Fruit fly (Drosophila melanogaster) whole organism, wandering third instar larva: Measurements from ENCODE around the gene Vinc.
A peak's percentile ranks its signal among the peaks of the same experiment; 100 is the strongest.

Experiments
- CG32264 ChIP-seq: fragments of 200-800 bp; sonication (Bioruptor generic); optimal IDR thresholded peaks from 2 replicates; lab custom pipeline; 2016; ENCODE audit warnings: missing biosample characterization, missing genetic modification characterization
- CG9705 ChIP-seq: fragments of 200-800 bp; sonication (Bioruptor generic); optimal IDR thresholded peaks from 2 replicates; lab custom pipeline; 2018; ENCODE audit warnings: missing biosample characterization, mild to moderate bottlenecking, missing genetic modification characterization
- CrebA ChIP-seq: fragments of 200-800 bp; sonication (Bioruptor generic); optimal IDR thresholded peaks from 2 replicates; lab custom pipeline; 2016; ENCODE audit warnings: missing biosample characterization, mild to moderate bottlenecking, missing genetic modification characterization, borderline replicate concordance
- Dfd ChIP-seq: fragments of >200 bp; optimal IDR thresholded peaks from 2 replicates; lab custom pipeline; 2017; ENCODE audit warnings: missing biosample characterization, missing genetic modification characterization
- Dif ChIP-seq: fragments of 200-275, 200-300 bp; sonication (Bioruptor generic); optimal IDR thresholded peaks from 2 replicates; lab custom pipeline; 2018; ENCODE audit warnings: missing biosample characterization, missing genetic modification characterization; ENCODE audit not compliant: partially characterized antibody
- GATAd ChIP-seq: sonication (Bioruptor generic); optimal IDR thresholded peaks from 2 replicates; lab custom pipeline; 2016; ENCODE audit warnings: missing biosample characterization, missing genetic modification characterization
- HLH106 ChIP-seq: fragments of 200-800 bp; optimal IDR thresholded peaks from 3 replicates; lab custom pipeline; 2019; ENCODE audit warnings: missing biosample characterization, mild to moderate bottlenecking, missing genetic modification characterization, moderate library complexity
- Hnf4 ChIP-seq: fragments of 200-800 bp; sonication (Bioruptor generic); optimal IDR thresholded peaks from 2 replicates; lab custom pipeline; 2016; ENCODE audit warnings: missing biosample characterization, mild to moderate bottlenecking, missing genetic modification characterization
- Hr78 ChIP-seq: fragments of >200 bp; optimal IDR thresholded peaks from 2 replicates; lab custom pipeline; 2017; ENCODE audit warnings: missing biosample characterization, missing genetic modification characterization
- Jra ChIP-seq: sonication (Bioruptor generic); optimal IDR thresholded peaks from 2 replicates; lab custom pipeline; 2016; ENCODE audit warnings: missing biosample characterization, missing genetic modification characterization
- Mio ChIP-seq: sonication (Bioruptor generic); optimal IDR thresholded peaks from 2 replicates; lab custom pipeline; 2016; ENCODE audit warnings: missing biosample characterization, missing genetic modification characterization
- Myc ChIP-seq: fragments of >200 bp; optimal IDR thresholded peaks from 2 replicates; lab custom pipeline; 2017
- N ChIP-seq: fragments of >200 bp; optimal IDR thresholded peaks from 2 replicates; lab custom pipeline; 2018; ENCODE audit warnings: missing biosample characterization, missing external identifiers, missing genetic modification characterization
- OdsH ChIP-seq: fragments of 200-800 bp; sonication (Bioruptor generic); optimal IDR thresholded peaks from 2 replicates; lab custom pipeline; 2016; ENCODE audit warnings: missing biosample characterization, mild to moderate bottlenecking, missing genetic modification characterization
- Rel ChIP-seq, 2 experiments: fragments of 200-800 bp; sonication (Bioruptor generic) in 1 of 2; optimal IDR thresholded peaks; 2 replicates in 1 of 2; 3 replicates in 1 of 2; lab custom pipeline; 2016 to 2019; ENCODE audit warnings: mild to moderate bottlenecking in 2 of 2, missing biosample characterization in 2 of 2, missing genetic modification characterization in 2 of 2, moderate library complexity in 1 of 2
- Sp1 ChIP-seq: fragments of 200-800 bp; sonication (Bioruptor generic); optimal IDR thresholded peaks from 3 replicates; lab custom pipeline; 2019; ENCODE audit warnings: missing biosample characterization, mild to moderate bottlenecking, missing genetic modification characterization, moderate library complexity
- Vsx2 ChIP-seq: fragments of 200-300, 225-300 bp; sonication (Bioruptor generic); optimal IDR thresholded peaks from 2 replicates; lab custom pipeline; 2018; ENCODE audit warnings: missing biosample characterization, missing genetic modification characterization; ENCODE audit not compliant: partially characterized antibody
- br ChIP-seq: fragments of 200-800 bp; sonication (Bioruptor generic); optimal IDR thresholded peaks from 2 replicates; lab custom pipeline; 2016; ENCODE audit warnings: missing biosample characterization, missing genetic modification characterization
- brk ChIP-seq: fragments of 200-800 bp; sonication (Bioruptor generic); optimal IDR thresholded peaks from 2 replicates; lab custom pipeline; 2016; ENCODE audit warnings: missing biosample characterization, mild to moderate bottlenecking, missing genetic modification characterization
- dmrt93B ChIP-seq: fragments of 200-800 bp; sonication (Bioruptor generic); optimal IDR thresholded peaks from 2 replicates; lab custom pipeline; 2018; ENCODE audit warnings: missing biosample characterization, mild to moderate bottlenecking, missing genetic modification characterization
- dsf ChIP-seq: sonication (Bioruptor generic); optimal IDR thresholded peaks from 2 replicates; lab custom pipeline; 2016; ENCODE audit warnings: missing biosample characterization, missing genetic modification characterization, borderline replicate concordance
- ey ChIP-seq: fragments of 200-800 bp; sonication (Bioruptor generic); optimal IDR thresholded peaks from 2 replicates; lab custom pipeline; 2016; ENCODE audit warnings: missing biosample characterization, missing genetic modification characterization
- foxo ChIP-seq, 2 experiments: fragments of 200-800 bp; sonication (Bioruptor generic); optimal IDR thresholded peaks; 2 replicates in 1 of 2; 3 replicates in 1 of 2; lab custom pipeline; 2016 to 2017; ENCODE audit warnings: missing biosample characterization in 2 of 2, missing genetic modification characterization in 2 of 2
- fru ChIP-seq: fragments of 200-800 bp; sonication (Bioruptor generic); optimal IDR thresholded peaks from 3 replicates; lab custom pipeline; 2016; ENCODE audit warnings: missing biosample characterization, mild to moderate bottlenecking, missing genetic modification characterization
- h ChIP-seq: fragments of 200-800 bp; sonication (Bioruptor generic); optimal IDR thresholded peaks from 3 replicates; lab custom pipeline; 2016; ENCODE audit warnings: missing biosample characterization, mild to moderate bottlenecking, missing genetic modification characterization
- jim ChIP-seq: fragments of 175-275, 200-325 bp; sonication (Bioruptor generic); optimal IDR thresholded peaks from 2 replicates; lab custom pipeline; 2016; ENCODE audit warnings: missing biosample characterization, mild to moderate bottlenecking, missing genetic modification characterization
- lola ChIP-seq: fragments of >200 bp; optimal IDR thresholded peaks from 2 replicates; lab custom pipeline; 2017; ENCODE audit warnings: missing biosample characterization, missing genetic modification characterization
- pan ChIP-seq: fragments of >200 bp; optimal IDR thresholded peaks from 2 replicates; lab custom pipeline; 2017
- psq ChIP-seq: fragments of 200-800 bp; sonication (Bioruptor generic); optimal IDR thresholded peaks from 3 replicates; lab custom pipeline; 2017; ENCODE audit warnings: missing biosample characterization, mild to moderate bottlenecking, missing genetic modification characterization, moderate library complexity
- rgr ChIP-seq: fragments of 200-800 bp; sonication (Bioruptor generic); optimal IDR thresholded peaks from 3 replicates; lab custom pipeline; 2016; ENCODE audit warnings: missing biosample characterization, mild to moderate bottlenecking, missing genetic modification characterization
- sage ChIP-seq: fragments of 200-800 bp; sonication (Bioruptor generic); optimal IDR thresholded peaks from 2 replicates; lab custom pipeline; 2016; ENCODE audit warnings: missing biosample characterization, mild to moderate bottlenecking, missing genetic modification characterization
- sv ChIP-seq: fragments of 200-800 bp; sonication (Bioruptor generic); optimal IDR thresholded peaks from 3 replicates; lab custom pipeline; 2016; ENCODE audit warnings: missing biosample characterization, missing genetic modification characterization
- tai ChIP-seq: sonication (Bioruptor generic); optimal IDR thresholded peaks from 2 replicates; lab custom pipeline; 2016; ENCODE audit warnings: missing biosample characterization, missing genetic modification characterization
- usp ChIP-seq: fragments of >200 bp; optimal IDR thresholded peaks from 2 replicates; lab custom pipeline; 2017; ENCODE audit warnings: missing biosample characterization, missing genetic modification characterization
- woc ChIP-seq: sonication (Bioruptor generic); optimal IDR thresholded peaks from 2 replicates; lab custom pipeline; 2016; ENCODE audit warnings: missing biosample characterization, mild to moderate bottlenecking, missing genetic modification characterization

Vinc gene

DNA sequence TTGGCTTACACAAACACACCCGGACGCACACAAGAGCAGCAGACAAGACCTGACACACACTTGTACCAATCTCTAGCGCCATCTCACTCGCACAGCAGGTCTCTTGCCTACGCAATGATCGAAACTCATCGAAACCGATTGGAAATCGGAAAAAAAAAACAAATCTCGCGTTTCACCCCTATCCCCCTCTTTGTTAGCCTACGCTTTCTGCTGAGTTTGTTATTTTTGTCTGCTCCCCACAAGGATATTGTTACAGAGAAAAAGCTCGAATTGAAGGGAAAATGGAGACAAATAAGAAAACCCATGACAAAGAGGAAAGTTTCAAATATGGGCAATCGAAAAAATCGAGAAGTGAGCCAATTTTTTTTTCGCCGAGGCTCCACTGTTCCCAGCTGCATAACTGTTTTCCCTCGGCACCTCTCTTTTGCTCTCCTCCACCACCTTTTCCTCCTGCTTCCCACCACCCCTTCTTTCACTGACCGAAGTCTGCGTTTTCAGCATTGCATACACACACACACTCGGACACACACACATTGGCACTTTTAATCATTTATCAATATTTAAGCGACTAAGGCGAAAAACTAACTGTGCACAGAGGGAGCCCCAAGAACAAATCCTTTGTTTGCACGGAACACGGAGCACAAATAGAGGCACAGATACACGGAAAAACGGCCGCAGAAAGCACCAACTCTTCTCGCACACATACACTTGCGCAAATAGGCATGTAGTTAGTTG lies 47.6 kb upstream of the Vinc start:
- TF ChIP-seq OdsH (GFP tag; lab: Kevin White, UChicago) (peak; percentile 23), jim (peak; percentile 73), Dif (no peak), psq (GFP tag; lab: Kevin White, UChicago) (peak; percentile 30), h (peak; percentile 49), foxo (GFP tag; optimal IDR thresholded peaks at IDR 0.05; lab: Kevin White, UChicago) (peak in 1 of 2 experiments; percentile 63), Sp1 (peak; percentile 3), dsf (GFP tag; lab: Kevin White, UChicago) (no peak), ey (peak; percentile 29), dmrt93B (GFP tag; lab: Kevin White, UChicago) (no peak), fru (GFP tag; lab: Kevin White, UChicago) (peak; percentile 57), br (GFP tag; lab: Kevin White, UChicago) (peak; percentile 16), Vsx2 (GFP tag; lab: Kevin White, UChicago) (no peak)

DNA sequence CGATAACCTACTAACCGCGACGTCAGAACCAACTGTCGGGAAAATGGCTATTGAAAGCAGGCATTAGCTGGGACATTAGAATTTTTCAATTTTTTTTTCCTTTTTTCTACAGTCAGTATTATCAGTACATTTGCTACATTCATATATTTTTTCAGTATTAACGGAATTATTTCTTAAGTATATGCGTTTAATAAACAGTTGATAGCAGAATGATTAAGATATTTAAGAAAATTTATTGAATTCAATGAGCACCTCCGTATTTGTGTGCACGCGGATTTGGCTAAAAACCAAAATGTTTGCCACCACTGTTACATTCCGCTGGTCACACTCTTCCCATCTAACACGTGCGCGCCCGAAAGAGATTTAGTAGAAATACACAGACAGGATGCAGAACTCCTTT lies 40.1 kb upstream of the Vinc start, which contains the start of the genes temp and CG3071:
temp (minus strand) TSS at position 5 of the 400 bp plus-strand sequence.
CG3071 (plus strand) TSS at position 327 of the 400 bp plus-strand sequence.
- no peak for TF ChIP-seq dsf (GFP tag; lab: Kevin White, UChicago)
- peak; percentile 92 for TF ChIP-seq woc (GFP tag; lab: Kevin White, UChicago)
- peak; percentile 54 for TF ChIP-seq Jra
- peak; percentile 73 for TF ChIP-seq ey
- no peak for TF ChIP-seq brk
- TF ChIP-seq Sp1: peak; percentile 65
- peak in 1 of 2 experiments; percentile 79 for TF ChIP-seq foxo (GFP tag; optimal IDR thresholded peaks at IDR 0.05; lab: Kevin White, UChicago)
- no peak for TF ChIP-seq sage (GFP tag; lab: Kevin White, UChicago)
- peak; percentile 59 for TF ChIP-seq br (GFP tag; lab: Kevin White, UChicago)
- peak; percentile 62 for TF ChIP-seq rgr
- peak; percentile 65 for TF ChIP-seq OdsH (GFP tag; lab: Kevin White, UChicago)
- TF ChIP-seq CrebA (GFP tag; lab: Kevin White, UChicago): no peak
- TF ChIP-seq psq (GFP tag; lab: Kevin White, UChicago): peak; percentile 58
- TF ChIP-seq Rel (GFP tag; optimal IDR thresholded peaks at IDR 0.05; lab: Kevin White, UChicago): no peak
- peak; percentile 39 for TF ChIP-seq Rel (tag; optimal IDR thresholded peaks at IDR 0.05; lab: Kevin White, UChicago)
- peak; percentile 40 for TF ChIP-seq sv
- no peak for TF ChIP-seq N
- peak; percentile 58 for TF ChIP-seq dmrt93B (GFP tag; lab: Kevin White, UChicago)
- TF ChIP-seq HLH106: peak; percentile 80
- TF ChIP-seq Dif: no peak
- TF ChIP-seq fru (GFP tag; lab: Kevin White, UChicago): peak; percentile 71
- TF ChIP-seq CG32264 (GFP tag; lab: Kevin White, UChicago): no peak
- peak; percentile 98 for TF ChIP-seq Myc (lab: Kevin White, UChicago)
- TF ChIP-seq tai: no peak
- TF ChIP-seq CG9705: peak; percentile 71
- TF ChIP-seq h: peak; percentile 71
- TF ChIP-seq Vsx2 (GFP tag; lab: Kevin White, UChicago): no peak

DNA sequence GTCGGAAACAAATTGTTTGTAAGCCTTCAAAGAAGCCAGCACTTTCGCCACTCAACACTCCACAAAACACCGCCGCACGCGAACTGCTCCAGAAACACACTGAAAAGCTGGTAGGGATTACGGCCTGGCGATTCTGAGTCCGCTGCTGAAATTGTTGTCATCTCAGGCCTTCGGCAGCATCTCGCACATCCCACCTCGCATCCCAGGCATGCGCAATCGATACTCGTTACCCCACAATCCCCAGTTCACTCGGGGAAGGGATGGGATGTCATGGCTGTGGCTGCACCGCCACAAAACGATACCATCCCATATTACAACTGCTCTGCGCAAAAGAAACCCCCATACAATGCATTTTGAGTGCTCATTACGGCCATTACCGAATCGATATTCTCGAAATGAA lies 37.4 kb upstream of the Vinc start, which contains the start of gene CG3078:
CG3078 (minus strand) TSS at position 101 of the 400 bp plus-strand sequence.
- TF ChIP-seq GATAd (GFP tag; lab: Kevin White, UChicago): no peak
- TF ChIP-seq CrebA (GFP tag; lab: Kevin White, UChicago): no peak
- no peak for TF ChIP-seq usp (GFP tag; lab: Kevin White, UChicago)
- TF ChIP-seq pan (lab: Kevin White, UChicago): no peak
- TF ChIP-seq tai: no peak
- TF ChIP-seq Mio (GFP tag; lab: Kevin White, UChicago): no peak
- TF ChIP-seq N: no peak
- no peak for TF ChIP-seq CG32264 (GFP tag; lab: Kevin White, UChicago)
- no peak for TF ChIP-seq OdsH (GFP tag; lab: Kevin White, UChicago)
- no peak for TF ChIP-seq Hr78 (GFP tag; lab: Kevin White, UChicago)
- TF ChIP-seq Dif: no peak
- no peak for TF ChIP-seq h
- no peak for TF ChIP-seq dsf (GFP tag; lab: Kevin White, UChicago)
- no peak for TF ChIP-seq rgr
- no peak for TF ChIP-seq Dfd (GFP tag; lab: Kevin White, UChicago)
- TF ChIP-seq brk: no peak
- no peak for TF ChIP-seq lola (GFP tag; lab: Kevin White, UChicago)
- TF ChIP-seq Hnf4 (GFP tag; lab: Kevin White, UChicago): no peak
- TF ChIP-seq ey: no peak
- TF ChIP-seq Jra: no peak
- TF ChIP-seq, all 38 proteins: peak for 0
